Fruit fly (Drosophila melanogaster) whole organism, embryonic: ENCODE results near the gene dgt2.

Experiments
- ATbp ChIP-seq: fragments of 200-800 bp; sonication (Bioruptor generic); optimal IDR thresholded peaks from 2 replicates; lab custom pipeline; 2017; ENCODE audit warnings: missing biosample characterization, mild to moderate bottlenecking, missing genetic modification characterization, missing genetic modification reagents
- Abd-B ChIP-seq: fragments of 200-800 bp; sonication (Bioruptor generic); optimal IDR thresholded peaks from 2 replicates; lab custom pipeline; 2018; ENCODE audit warnings: missing biosample characterization, mild to moderate bottlenecking, missing genetic modification characterization, moderate library complexity
- B-H2 ChIP-seq: fragments of 200-800 bp; sonication (Bioruptor generic); optimal IDR thresholded peaks from 2 replicates; lab custom pipeline; 2018; ENCODE audit warnings: missing biosample characterization, mild to moderate bottlenecking, missing genetic modification characterization
- Bteb2 ChIP-seq: fragments of 200-800 bp; sonication (Bioruptor generic); optimal IDR thresholded peaks from 2 replicates; lab custom pipeline; 2016; ENCODE audit warnings: missing biosample characterization, missing genetic modification characterization
- CG10565 ChIP-seq: fragments of 200-800 bp; sonication (Bioruptor generic); optimal IDR thresholded peaks from 3 replicates; lab custom pipeline; 2016; ENCODE audit warnings: missing biosample characterization, mild to moderate bottlenecking, missing genetic modification characterization
- CG11723 ChIP-seq: fragments of 200-800 bp; sonication (Bioruptor generic); optimal IDR thresholded peaks from 2 replicates; lab custom pipeline; 2017; ENCODE audit warnings: missing biosample characterization, mild to moderate bottlenecking, missing genetic modification characterization
- CG12071 ChIP-seq: fragments of 200-800 bp; sonication (Bioruptor generic); optimal IDR thresholded peaks from 3 replicates; lab custom pipeline; 2018; ENCODE audit warnings: missing biosample characterization, mild to moderate bottlenecking, missing genetic modification characterization
- CG13287 ChIP-seq: fragments of 200-800 bp; sonication (Bioruptor generic); IDR thresholded peaks from 2 replicates; pipeline ENCODE4 v1.3.6; 2022; ENCODE audit warnings: missing biosample characterization, missing genetic modification characterization; ENCODE audit not compliant: partially characterized antibody
- CG15514 ChIP-seq: fragments of 200-800 bp; sonication (Bioruptor generic); optimal IDR thresholded peaks from 3 replicates; lab custom pipeline; 2017; ENCODE audit warnings: missing biosample characterization, missing genetic modification characterization, mild to moderate bottlenecking, moderate library complexity, missing genetic modification reagents
- CG1603 ChIP-seq: fragments of 200-800 bp; sonication (Bioruptor generic); optimal IDR thresholded peaks from 2 replicates; lab custom pipeline; 2019; ENCODE audit warnings: missing biosample characterization, mild to moderate bottlenecking, missing genetic modification characterization, moderate library complexity
- CG17568 ChIP-seq: fragments of 200-800 bp; sonication (Bioruptor generic); optimal IDR thresholded peaks from 2 replicates; lab custom pipeline; 2018; ENCODE audit warnings: missing biosample characterization, mild to moderate bottlenecking, missing genetic modification characterization, moderate library complexity
- CG17802 ChIP-seq: fragments of 200-800 bp; sonication (Bioruptor generic); optimal IDR thresholded peaks from 2 replicates; lab custom pipeline; 2018; ENCODE audit warnings: missing biosample characterization, mild to moderate bottlenecking, missing genetic modification characterization, moderate library complexity
- CG18599 ChIP-seq: fragments of 200-800 bp; sonication (Bioruptor generic); optimal IDR thresholded peaks from 3 replicates; lab custom pipeline; 2017; ENCODE audit warnings: missing biosample characterization, missing genetic modification characterization, mild to moderate bottlenecking, moderate library complexity, missing genetic modification reagents
- CG18619 ChIP-seq: fragments of 200-800 bp; sonication (Bioruptor generic); optimal IDR thresholded peaks from 3 replicates; lab custom pipeline; 2017; ENCODE audit warnings: missing biosample characterization, mild to moderate bottlenecking, missing genetic modification characterization
- CG2116 ChIP-seq: fragments of 200-800 bp; sonication (Bioruptor generic); optimal IDR thresholded peaks from 3 replicates; lab custom pipeline; 2018; ENCODE audit warnings: missing biosample characterization, mild to moderate bottlenecking, missing genetic modification characterization
- CG31388 ChIP-seq: fragments of 200-800 bp; sonication (Bioruptor generic); optimal IDR thresholded peaks from 2 replicates; lab custom pipeline; 2016; ENCODE audit warnings: missing biosample characterization, missing genetic modification characterization
- CG32532 ChIP-seq: fragments of 200-800 bp; sonication (Bioruptor generic); IDR thresholded peaks from 2 replicates; pipeline ENCODE4 v1.3.6; 2022; ENCODE audit warnings: missing biosample characterization, missing genetic modification characterization
- CG33557 ChIP-seq: fragments of 200-800 bp; sonication (Bioruptor generic); optimal IDR thresholded peaks from 2 replicates; lab custom pipeline; 2019; ENCODE audit warnings: missing biosample characterization, mild to moderate bottlenecking, missing genetic modification characterization, moderate library complexity
- CG4404 ChIP-seq: fragments of 200-800 bp; sonication (Bioruptor generic); IDR thresholded peaks from 2 replicates; pipeline ENCODE4 v1.3.6; 2022; ENCODE audit warnings: missing biosample characterization, missing genetic modification characterization
- CG5953 ChIP-seq: fragments of 200-800 bp; sonication (Bioruptor generic); IDR thresholded peaks from 2 replicates; pipeline ENCODE4 v1.3.6; 2022; ENCODE audit warnings: missing biosample characterization, missing genetic modification characterization
- CG6683 ChIP-seq: fragments of 200-800 bp; sonication (Bioruptor generic); optimal IDR thresholded peaks from 2 replicates; lab custom pipeline; 2017; ENCODE audit warnings: missing biosample characterization, mild to moderate bottlenecking, missing genetic modification characterization, missing genetic modification reagents
- CG7786 ChIP-seq: fragments of 200-800 bp; sonication (Bioruptor generic); optimal IDR thresholded peaks from 2 replicates; lab custom pipeline; 2016; ENCODE audit warnings: missing biosample characterization, missing genetic modification characterization
- CG9215 ChIP-seq: fragments of 200-800 bp; sonication (Bioruptor generic); IDR thresholded peaks from 2 replicates; pipeline ENCODE4 v1.3.6; 2022; ENCODE audit warnings: missing biosample characterization, missing genetic modification characterization
- Dad ChIP-seq: fragments of 200-800 bp; sonication (Bioruptor generic); optimal IDR thresholded peaks from 3 replicates; lab custom pipeline; 2016; ENCODE audit warnings: missing biosample characterization, missing genetic modification characterization
- ERR ChIP-seq: fragments of 200-800 bp; sonication (Bioruptor generic); optimal IDR thresholded peaks from 2 replicates; lab custom pipeline; 2016; ENCODE audit warnings: missing biosample characterization, missing genetic modification characterization
- Eip74EF ChIP-seq, 2 experiments: fragments of 200-800 bp in 1 of 2; fragments of >200 bp in 1 of 2; sonication (Bioruptor generic) in 1 of 2; optimal IDR thresholded peaks; 2 replicates each; lab custom pipeline; 2017 to 2019; ENCODE audit warnings: missing biosample characterization in 2 of 2, missing genetic modification characterization in 2 of 2, mild to moderate bottlenecking in 1 of 2, moderate library complexity in 1 of 2
- HLHmδ ChIP-seq: fragments of 200-800 bp; sonication (Bioruptor generic); optimal IDR thresholded peaks from 2 replicates; lab custom pipeline; 2018; ENCODE audit warnings: missing biosample characterization, mild to moderate bottlenecking, missing genetic modification characterization, moderate library complexity
- Myb ChIP-seq: fragments of 200-800 bp; sonication (Bioruptor generic); optimal IDR thresholded peaks from 2 replicates; lab custom pipeline; 2016; ENCODE audit warnings: missing biosample characterization, missing genetic modification characterization
- Oaz ChIP-seq: fragments of 200-800 bp; sonication (Bioruptor generic); IDR thresholded peaks from 2 replicates; pipeline ENCODE4 v1.3.6; 2022; ENCODE audit warnings: missing biosample characterization, missing genetic modification characterization
- Sox102F ChIP-seq: fragments of 200-800 bp; sonication (Bioruptor generic); optimal IDR thresholded peaks from 2 replicates; lab custom pipeline; 2018; ENCODE audit warnings: missing biosample characterization, mild to moderate bottlenecking, missing genetic modification characterization, moderate library complexity
- Spps ChIP-seq: fragments of 200-800 bp; sonication (Bioruptor generic); optimal IDR thresholded peaks from 2 replicates; lab custom pipeline; 2018; ENCODE audit warnings: missing biosample characterization, mild to moderate bottlenecking, missing genetic modification characterization
- ac ChIP-seq: fragments of 200-800 bp; sonication (Bioruptor generic); optimal IDR thresholded peaks from 3 replicates; lab custom pipeline; 2017; ENCODE audit warnings: missing biosample characterization, mild to moderate bottlenecking, missing genetic modification characterization
- az2 ChIP-seq: fragments of 200-800 bp; sonication (Bioruptor generic); optimal IDR thresholded peaks from 3 replicates; lab custom pipeline; 2016; ENCODE audit warnings: missing biosample characterization, missing genetic modification characterization
- croc ChIP-seq: fragments of 200-800 bp; sonication (Bioruptor generic); conservative IDR thresholded peaks from 3 replicates; pipeline ENCODE4 v1.3.6; 2022; ENCODE audit warnings: missing biosample characterization, missing genetic modification characterization
- ftz-f1 ChIP-seq: fragments of 200-800 bp; sonication (Bioruptor generic); optimal IDR thresholded peaks from 2 replicates; lab custom pipeline; 2016; ENCODE audit warnings: missing biosample characterization, missing genetic modification characterization
- hbn ChIP-seq: fragments of 200-800 bp; sonication (Bioruptor generic); IDR thresholded peaks from 2 replicates; pipeline ENCODE4 v1.3.6; 2022; ENCODE audit warnings: missing biosample characterization, missing genetic modification characterization; ENCODE audit not compliant: partially characterized antibody
- lilli ChIP-seq: fragments of 200-800 bp; sonication (Bioruptor generic); optimal IDR thresholded peaks from 3 replicates; lab custom pipeline; 2016; ENCODE audit warnings: missing biosample characterization, missing genetic modification characterization
- mirr ChIP-seq: fragments of 200-800 bp; sonication (Bioruptor generic); optimal IDR thresholded peaks from 3 replicates; lab custom pipeline; 2018; ENCODE audit warnings: missing biosample characterization, mild to moderate bottlenecking, missing genetic modification characterization
- mld ChIP-seq: fragments of 200-800 bp; sonication (Bioruptor generic); IDR thresholded peaks from 3 replicates; pipeline ENCODE4 v1.3.6; 2022; ENCODE audit warnings: missing biosample characterization, missing genetic modification characterization; ENCODE audit not compliant: partially characterized antibody
- pita ChIP-seq: fragments of 200-800 bp; sonication (Bioruptor generic); optimal IDR thresholded peaks from 2 replicates; lab custom pipeline; 2017; ENCODE audit warnings: missing biosample characterization, mild to moderate bottlenecking, missing genetic modification characterization
- psq ChIP-seq: fragments of 200-800 bp; sonication (Bioruptor generic); optimal IDR thresholded peaks from 2 replicates; lab custom pipeline; 2017; ENCODE audit warnings: missing biosample characterization, missing genetic modification characterization
- ro ChIP-seq: fragments of 200-800 bp; sonication (Bioruptor generic); IDR thresholded peaks from 2 replicates; pipeline ENCODE4 v1.3.6; 2022; ENCODE audit warnings: missing biosample characterization, missing genetic modification characterization
- row ChIP-seq: fragments of 200-800 bp; sonication (Bioruptor generic); IDR thresholded peaks from 3 replicates; pipeline ENCODE4 v1.3.6; 2022; ENCODE audit warnings: missing biosample characterization, missing genetic modification characterization
- sens ChIP-seq: fragments of 200-800 bp; sonication (Bioruptor generic); peaks from one replicate; lab custom pipeline; 2016; ENCODE audit warnings: missing biosample characterization, missing genetic modification characterization
- slbo ChIP-seq: fragments of 200-800 bp; sonication (Bioruptor generic); IDR thresholded peaks from 2 replicates; pipeline ENCODE4 v1.3.6; 2022; ENCODE audit warnings: missing biosample characterization, missing genetic modification characterization
- sob ChIP-seq: fragments of 200-800 bp; sonication (Bioruptor generic); IDR thresholded peaks from 2 replicates; pipeline ENCODE4 v1.3.6; 2022; ENCODE audit warnings: missing biosample characterization, missing genetic modification characterization
- tin ChIP-seq: fragments of 200-800 bp; sonication (Bioruptor generic); optimal IDR thresholded peaks from 3 replicates; lab custom pipeline; 2016; ENCODE audit warnings: missing biosample characterization, missing genetic modification characterization
- vfl ChIP-seq: fragments of 200-800 bp; sonication (Bioruptor generic); optimal IDR thresholded peaks from 2 replicates; lab custom pipeline; 2016; ENCODE audit warnings: missing biosample characterization, missing genetic modification characterization
- vnd ChIP-seq: fragments of 200-800 bp; sonication (Bioruptor generic); IDR thresholded peaks from 3 replicates; pipeline ENCODE4 v1.3.6; 2022; ENCODE audit warnings: missing biosample characterization, missing genetic modification characterization; ENCODE audit not compliant: partially characterized antibody

The dgt2 gene

DNA sequence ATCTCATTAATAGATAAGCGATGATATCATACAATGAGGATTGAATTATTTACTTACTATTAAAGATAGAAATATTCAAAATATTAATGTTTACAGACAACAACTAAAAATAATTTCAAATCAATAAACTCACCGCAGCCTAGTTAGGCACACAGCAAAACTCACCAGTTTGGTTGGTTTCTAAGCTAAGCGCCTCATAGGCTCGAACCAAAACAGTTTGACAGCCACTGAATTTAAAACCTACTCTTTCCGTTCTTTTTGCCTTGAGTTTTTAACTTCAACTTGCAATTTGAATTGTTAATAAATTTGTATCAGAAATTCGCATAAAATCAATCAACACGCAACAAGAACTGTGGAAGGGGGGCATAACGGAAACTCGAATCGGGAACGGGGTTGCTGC is 41.3 kb upstream of the dgt2 start (continued):
- TF ChIP-seq vnd (GFP tag; lab: Robert Waterston, UW) = no peak
- TF ChIP-seq CG17802 (tag; lab: Kevin White, UChicago) = no peak
- peak; percentile 58 for TF ChIP-seq pita (GFP tag; lab: Kevin White, UChicago)
- peak; percentile 32 for TF ChIP-seq CG1603 (tag; lab: Kevin White, UChicago)
- TF ChIP-seq, all 482 proteins: peak for 22

DNA sequence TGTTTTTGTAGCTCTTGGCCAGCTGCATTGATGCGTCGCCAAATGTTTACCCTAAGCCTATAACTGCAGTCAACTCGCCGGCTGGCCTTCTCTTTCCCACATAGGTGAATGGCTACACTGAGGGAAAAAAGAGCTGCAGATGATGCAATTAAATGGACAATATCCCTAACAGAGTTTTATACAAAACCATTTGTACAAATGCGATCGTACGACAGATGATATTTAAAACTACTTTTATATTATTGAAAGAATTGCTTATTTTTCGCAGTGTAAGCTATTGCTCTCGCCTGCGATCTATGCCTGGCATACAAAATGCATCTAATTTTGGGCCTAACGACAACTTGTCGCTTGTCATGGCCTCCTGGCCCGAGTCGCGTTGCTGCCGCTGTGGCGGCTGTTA is 39.8 kb upstream of the dgt2 start:
- TF ChIP-seq CG11723 (GFP tag; lab: Kevin White, UChicago) (peak; percentile 3), CG18599 (GFP tag; lab: Kevin White, UChicago) (no peak), mld (GFP tag; lab: Robert Waterston, UW) (no peak), Eip74EF (GFP tag; optimal IDR thresholded peaks at IDR 0.05; lab: Kevin White, UChicago) (no peak), row (GFP tag; lab: Robert Waterston, UW) (peak; percentile 61), vfl (GFP tag; lab: Kevin White, UChicago) (no peak), Bteb2 (no peak), CG9215 (no peak), CG32532 (GFP tag; lab: Robert Waterston, UW) (0 out of 2 replicates have a peak, but pooled peaks have one; percentile 17), ERR (no peak), sens (GFP tag; lab: Kevin White, UChicago) (peak; percentile 91), CG2116 (GFP tag; lab: Kevin White, UChicago) (no peak), Spps (tag; lab: Kevin White, UChicago) (no peak), CG15514 (no peak), CG13287 (GFP tag; lab: Robert Waterston, UW) (no peak), HLHmδ (GFP tag; lab: Kevin White, UChicago) (no peak), lilli (peak; percentile 16), CG12071 (no peak), CG33557 (GFP tag; lab: Kevin White, UChicago) (no peak), ATbp (peak; percentile 37), CG18619 (GFP tag; lab: Kevin White, UChicago) (no peak), croc (GFP tag; lab: Robert Waterston, UW) (no peak; the same call in 2 of the 3 replicates), B-H2 (GFP tag; lab: Kevin White, UChicago) (no peak), psq (GFP tag; lab: Kevin White, UChicago) (no peak), Oaz (no peak), CG7786 (no peak), ftz-f1 (GFP tag; lab: Kevin White, UChicago) (no peak), sob (peak; percentile 60; the same call in 1 of the 2 replicates), CG5953 (0 out of 2 replicates have a peak, but pooled peaks have one; percentile 22), hbn (no peak), CG6683 (GFP tag; lab: Kevin White, UChicago) (no peak), Dad (no peak), ro (GFP tag; lab: Robert Waterston, UW) (no peak), mirr (no peak), az2 (peak; percentile 46), slbo (GFP tag; lab: Robert Waterston, UW) (peak; percentile 45), CG4404 (GFP tag; lab: Robert Waterston, UW) (peak; percentile 42; the same call in 1 of the 2 replicates), CG31388 (GFP tag; lab: Kevin White, UChicago) (no peak), ac (GFP tag; lab: Kevin White, UChicago) (no peak), Sox102F (GFP tag; lab: Kevin White, UChicago) (peak; percentile 67), tin (peak; percentile 39), CG17568 (GFP tag; lab: Kevin White, UChicago) (no peak), CG10565 (GFP tag; lab: Kevin White, UChicago) (no peak), Myb (GFP tag; lab: Kevin White, UChicago) (no peak), Abd-B (GFP tag; lab: Kevin White, UChicago) (no peak)
